Fruit fly (Drosophila melanogaster): ENCODE data around the gene Cpr97Eb.

DNA sequence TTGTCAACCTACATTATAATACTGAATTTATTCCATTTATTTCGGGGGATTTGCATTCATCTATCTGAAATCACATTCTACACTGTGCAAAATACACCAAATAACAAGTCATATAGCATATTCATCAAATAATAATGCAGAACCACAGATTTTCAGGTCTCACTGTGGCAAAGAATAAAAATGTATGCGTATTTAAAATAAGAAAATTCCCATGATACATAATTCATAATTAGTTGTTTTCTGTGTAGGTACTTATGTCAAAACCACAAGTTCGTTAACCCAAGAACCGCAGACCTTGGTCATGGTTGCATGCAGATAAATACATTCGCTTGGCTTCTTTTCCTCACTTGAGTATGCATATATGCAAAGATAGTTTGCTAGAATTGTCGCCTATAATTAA lies 1.3 kb upstream of the Cpr97Eb start:
- TF ChIP-seq CG8478 (optimal IDR thresholded peaks at IDR 0.05) (no peak), CTCF (optimal IDR thresholded peaks at IDR 0.05) (no peak)
